Worm (Caenorhabditis elegans): Measurements from ENCODE around the gene vps-39.

ce11 chrV:14003587-14004156, 34.5 kb downstream of the vps-39 start:
- TF ChIP-seq nhr-76 (tag; optimal IDR thresholded peaks at IDR 0.05) (no peak), ZK546.5 (tag; optimal IDR thresholded peaks at IDR 0.05) (no peak), nhr-25 (tag; optimal IDR thresholded peaks at IDR 0.05) (no peak), ztf-11 (tag; optimal IDR thresholded peaks at IDR 0.05) (no peak), nhr-28 (tag; optimal IDR thresholded peaks at IDR 0.05) (no peak), nhr-237 (tag; optimal IDR thresholded peaks at IDR 0.05) (no peak), zag-1 (tag; optimal IDR thresholded peaks at IDR 0.05) (no peak), nhr-77 (tag; optimal IDR thresholded peaks at IDR 0.05) (no peak), egl-27 (tag; optimal IDR thresholded peaks at IDR 0.05) (no peak)
